Fruit fly (Drosophila melanogaster) whole organism, pupa: ENCODE results near the gene Lint-1.

Experiments
- CG12605 ChIP-seq: fragments of 200-800 bp; sonication (Bioruptor generic); IDR thresholded peaks from 2 replicates; pipeline ENCODE4 v1.3.6; 2022; ENCODE audit warnings: missing biosample characterization, missing genetic modification characterization
- CG13204 ChIP-seq: fragments of 200-800 bp; sonication (Bioruptor generic); optimal IDR thresholded peaks from 2 replicates; lab custom pipeline; 2018; ENCODE audit warnings: missing biosample characterization, mild to moderate bottlenecking, missing genetic modification characterization, moderate library complexity
- CG15710 ChIP-seq: fragments of 200-800 bp; sonication (Bioruptor generic); optimal IDR thresholded peaks from 2 replicates; lab custom pipeline; 2018; ENCODE audit warnings: missing biosample characterization, mild to moderate bottlenecking, missing genetic modification characterization, moderate library complexity
- CG17806 ChIP-seq: fragments of 200-800 bp; sonication (Bioruptor generic); optimal IDR thresholded peaks from 2 replicates; lab custom pipeline; 2018; ENCODE audit warnings: missing biosample characterization, mild to moderate bottlenecking, missing genetic modification characterization, moderate library complexity
- CG32121 ChIP-seq: fragments of 200-800 bp; sonication (Bioruptor generic); IDR thresholded peaks from 2 replicates; pipeline ENCODE4 v1.3.6; 2022; ENCODE audit warnings: missing biosample characterization, missing genetic modification characterization
- CG8159 ChIP-seq: fragments of 200-800 bp; sonication (Bioruptor generic); optimal IDR thresholded peaks from 3 replicates; lab custom pipeline; 2018; ENCODE audit warnings: missing biosample characterization, mild to moderate bottlenecking, missing genetic modification characterization, moderate library complexity
- CG8301 ChIP-seq: fragments of 200-800 bp; sonication (Bioruptor generic); optimal IDR thresholded peaks from 2 replicates; lab custom pipeline; 2018; ENCODE audit warnings: missing biosample characterization, mild to moderate bottlenecking, missing genetic modification characterization
- CG9948 ChIP-seq: fragments of 200-800 bp; sonication (Bioruptor generic); optimal IDR thresholded peaks from 2 replicates; lab custom pipeline; 2018; ENCODE audit warnings: missing biosample characterization, mild to moderate bottlenecking, missing genetic modification characterization, moderate library complexity
- D1 ChIP-seq: fragments of 200-800 bp; sonication (Bioruptor generic); optimal IDR thresholded peaks from 2 replicates; lab custom pipeline; 2018; ENCODE audit warnings: missing biosample characterization, mild to moderate bottlenecking, missing genetic modification characterization, moderate library complexity
- EcR ChIP-seq: fragments of 200-800 bp; sonication (Bioruptor generic); optimal IDR thresholded peaks from 3 replicates; lab custom pipeline; 2019; ENCODE audit warnings: missing biosample characterization, missing genetic modification characterization, mild to moderate bottlenecking, moderate library complexity, missing genetic modification reagents
- Ets98B ChIP-seq: fragments of 200-800 bp; sonication (Bioruptor generic); IDR thresholded peaks from 2 replicates; pipeline ENCODE4 v1.3.6; 2022; ENCODE audit warnings: missing biosample characterization, missing genetic modification characterization
- Pif1A ChIP-seq: fragments of 200-800 bp; sonication (Bioruptor generic); optimal IDR thresholded peaks from 3 replicates; lab custom pipeline; 2016; ENCODE audit warnings: missing biosample characterization, missing genetic modification characterization
- gl ChIP-seq: fragments of 200-800 bp; sonication (Bioruptor generic); optimal IDR thresholded peaks from 2 replicates; lab custom pipeline; 2018; ENCODE audit warnings: missing biosample characterization, mild to moderate bottlenecking, missing genetic modification characterization
- rn ChIP-seq: fragments of 200-800 bp; sonication (Bioruptor generic); IDR thresholded peaks from 2 replicates; pipeline ENCODE4 v1.3.6; 2022; ENCODE audit warnings: missing biosample characterization, missing genetic modification characterization

DNA sequence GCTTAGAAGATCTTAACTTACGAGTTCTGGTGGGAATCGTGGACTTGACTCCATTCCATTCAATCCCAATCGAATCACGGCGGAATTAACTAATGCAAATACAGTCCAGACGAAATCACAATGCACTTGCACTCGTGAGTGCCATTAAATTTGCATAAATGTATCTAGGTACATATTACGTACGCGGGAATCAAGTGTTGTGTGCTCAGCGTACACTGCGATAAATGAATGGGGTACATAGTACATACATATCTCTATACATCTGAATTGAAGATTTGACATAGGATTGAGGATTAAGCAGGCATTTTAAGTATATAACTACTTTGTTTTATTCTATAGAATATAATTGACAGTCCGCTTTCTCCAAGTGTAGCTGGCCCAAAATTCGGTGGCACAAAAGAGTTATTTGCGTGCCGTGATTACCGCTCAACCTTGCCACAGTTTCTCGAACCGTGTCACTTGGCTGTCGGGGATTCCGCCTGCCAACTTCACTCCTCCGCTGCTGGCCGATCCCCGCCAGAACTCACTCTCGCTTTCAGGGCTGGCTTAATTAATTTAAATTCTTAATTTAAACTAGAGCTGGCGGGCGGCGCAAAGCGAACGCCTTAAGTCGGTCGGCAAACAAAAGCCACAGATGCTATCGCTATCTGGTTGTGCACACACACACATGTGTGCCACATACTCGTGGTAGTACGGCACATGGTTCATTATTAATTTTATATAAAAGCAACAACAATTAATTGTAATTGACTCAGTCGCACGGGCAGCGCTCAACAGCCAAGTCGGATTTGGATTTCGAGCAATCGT lies 7.1 kb upstream of the Lint-1 start, which contains the start of the genes CG15199 and CG15202:
- no peak for TF ChIP-seq Ets98B (GFP tag; lab: Robert Waterston, UW)
- no peak for TF ChIP-seq rn (GFP tag; lab: Robert Waterston, UW)
- no peak for TF ChIP-seq CG12605 (GFP tag; lab: Robert Waterston, UW)
- TF ChIP-seq CG8159, result no peak
- TF ChIP-seq CG17806 (tag; lab: Kevin White, UChicago), result no peak
- TF ChIP-seq EcR (GFP tag; lab: Kevin White, UChicago), result no peak
- no peak for TF ChIP-seq CG32121 (GFP tag; lab: Robert Waterston, UW)
- no peak for TF ChIP-seq D1 (tag; lab: Kevin White, UChicago)
- no peak for TF ChIP-seq CG15710 (tag; lab: Kevin White, UChicago)
- no peak for TF ChIP-seq CG13204
- no peak for TF ChIP-seq CG8301
- TF ChIP-seq CG9948 (tag; lab: Kevin White, UChicago), result no peak
- TF ChIP-seq gl (tag; lab: Kevin White, UChicago), result no peak
- TF ChIP-seq Pif1A (GFP tag; lab: Kevin White, UChicago), result no peak
